Fruit fly (Drosophila melanogaster) whole organism, embryonic: ENCODE results near the gene CG13893.

Source experiments
- Atf3 ChIP-seq: fragments of 200-800 bp; sonication (Bioruptor generic); optimal IDR thresholded peaks from 3 replicates; lab custom pipeline; 2016; ENCODE audit warnings: missing biosample characterization, missing genetic modification characterization
- Bgb ChIP-seq: fragments of 200-800 bp; sonication (Bioruptor generic); IDR thresholded peaks from 2 replicates; pipeline ENCODE4 v1.3.6; 2022; ENCODE audit warnings: missing biosample characterization, missing genetic modification characterization; ENCODE audit not compliant: partially characterized antibody
- CG10654 ChIP-seq: fragments of 200-800 bp; sonication (Bioruptor generic); optimal IDR thresholded peaks from 2 replicates; lab custom pipeline; 2016; ENCODE audit warnings: missing biosample characterization, missing genetic modification characterization
- CG11398 ChIP-seq: fragments of 200-800 bp; sonication (Bioruptor generic); optimal IDR thresholded peaks from 2 replicates; lab custom pipeline; 2016; ENCODE audit warnings: missing biosample characterization, missing genetic modification characterization
- CG11695 ChIP-seq: fragments of 200-800 bp; sonication (Bioruptor generic); IDR thresholded peaks from 3 replicates; pipeline ENCODE4 v1.3.6; 2022; ENCODE audit warnings: missing biosample characterization, missing genetic modification characterization
- CG12155 ChIP-seq: fragments of 200-800 bp; sonication (Bioruptor generic); optimal IDR thresholded peaks from 3 replicates; lab custom pipeline; 2016; ENCODE audit warnings: missing biosample characterization, missing genetic modification characterization
- CG15011 ChIP-seq: fragments of 200-800 bp; sonication (Bioruptor generic); optimal IDR thresholded peaks from 3 replicates; lab custom pipeline; 2018; ENCODE audit warnings: missing biosample characterization, mild to moderate bottlenecking, missing genetic modification characterization
- CG15601 ChIP-seq: fragments of 200-800 bp; sonication (Bioruptor generic); optimal IDR thresholded peaks from 3 replicates; lab custom pipeline; 2019; ENCODE audit warnings: missing biosample characterization, mild to moderate bottlenecking, missing genetic modification characterization, moderate library complexity
- CG16863 ChIP-seq: fragments of 200-800 bp; sonication (Bioruptor generic); optimal IDR thresholded peaks from 3 replicates; lab custom pipeline; 2016; ENCODE audit warnings: missing biosample characterization, missing genetic modification characterization
- CG2116 ChIP-seq: fragments of 200-800 bp; sonication (Bioruptor generic); optimal IDR thresholded peaks from 3 replicates; lab custom pipeline; 2018; ENCODE audit warnings: missing biosample characterization, mild to moderate bottlenecking, missing genetic modification characterization
- CG3065 ChIP-seq: fragments of 200-800 bp; sonication (Bioruptor generic); optimal IDR thresholded peaks from 2 replicates; lab custom pipeline; 2016; ENCODE audit warnings: missing biosample characterization, missing genetic modification characterization
- CG32772 ChIP-seq: fragments of 200-800 bp; sonication (Bioruptor generic); IDR thresholded peaks from 2 replicates; pipeline ENCODE4 v1.3.6; 2022; ENCODE audit warnings: missing biosample characterization, missing genetic modification characterization
- CG33557 ChIP-seq: fragments of 200-800 bp; sonication (Bioruptor generic); optimal IDR thresholded peaks from 2 replicates; lab custom pipeline; 2019; ENCODE audit warnings: missing biosample characterization, mild to moderate bottlenecking, missing genetic modification characterization, moderate library complexity
- CG6765 ChIP-seq: fragments of 200-800 bp; sonication (Bioruptor generic); optimal IDR thresholded peaks from 3 replicates; lab custom pipeline; 2017; ENCODE audit warnings: missing biosample characterization, mild to moderate bottlenecking, missing genetic modification characterization
- CG6813 ChIP-seq: fragments of 200-800 bp; sonication (Bioruptor generic); optimal IDR thresholded peaks from 2 replicates; lab custom pipeline; 2017; ENCODE audit warnings: missing biosample characterization, missing genetic modification characterization, mild to moderate bottlenecking, moderate library complexity, missing genetic modification reagents
- CG7357 ChIP-seq: fragments of 200-800 bp; sonication (Bioruptor generic); IDR thresholded peaks from 3 replicates; pipeline ENCODE4 v1.3.6; 2022; ENCODE audit warnings: missing biosample characterization, missing genetic modification characterization
- CG7372 ChIP-seq: fragments of 200-800 bp; sonication (Bioruptor generic); IDR thresholded peaks from 2 replicates; pipeline ENCODE4 v1.3.6; 2022; ENCODE audit warnings: missing biosample characterization, missing genetic modification characterization
- CG7839 ChIP-seq: fragments of 200-800 bp; sonication (Bioruptor generic); optimal IDR thresholded peaks from 3 replicates; lab custom pipeline; 2018; ENCODE audit warnings: missing biosample characterization, mild to moderate bottlenecking, missing genetic modification characterization, moderate library complexity
- CG8388 ChIP-seq: fragments of 200-800 bp; sonication (Bioruptor generic); optimal IDR thresholded peaks from 2 replicates; lab custom pipeline; 2019; ENCODE audit warnings: missing biosample characterization, mild to moderate bottlenecking, missing genetic modification characterization, moderate library complexity
- CrebB ChIP-seq: fragments of 200-800 bp; sonication (Bioruptor generic); optimal IDR thresholded peaks from 3 replicates; lab custom pipeline; 2018; ENCODE audit warnings: missing biosample characterization, mild to moderate bottlenecking, missing genetic modification characterization
- D ChIP-seq, 2 experiments: fragments of 200-800 bp in 1 of 2; fragments of >200 bp in 1 of 2; sonication (Bioruptor generic) in 1 of 2; optimal IDR thresholded peaks; 2 replicates in 1 of 2; 3 replicates in 1 of 2; lab custom pipeline; 2017; ENCODE audit warnings: mild to moderate bottlenecking in 1 of 2, missing biosample characterization in 1 of 2, missing genetic modification characterization in 1 of 2, missing genetic modification reagents in 1 of 2
- D19B ChIP-seq: fragments of 200-800 bp; sonication (Bioruptor generic); optimal IDR thresholded peaks from 2 replicates; lab custom pipeline; 2017; ENCODE audit warnings: missing biosample characterization, mild to moderate bottlenecking, missing genetic modification characterization
- Doc2 ChIP-seq: fragments of 200-800 bp; sonication (Bioruptor generic); IDR thresholded peaks from 2 replicates; pipeline ENCODE4 v1.3.6; 2022; ENCODE audit warnings: missing biosample characterization, missing genetic modification characterization
- Doc3 ChIP-seq: fragments of 200-800 bp; sonication (Bioruptor generic); IDR thresholded peaks from 3 replicates; pipeline ENCODE4 v1.3.6; 2022; ENCODE audit warnings: missing biosample characterization, missing genetic modification characterization; ENCODE audit not compliant: partially characterized antibody
- Ets97D ChIP-seq: fragments of 200-800 bp; sonication (Bioruptor generic); optimal IDR thresholded peaks from 3 replicates; lab custom pipeline; 2016; ENCODE audit warnings: missing biosample characterization, missing genetic modification characterization
- HHEX ChIP-seq: fragments of 200-800 bp; sonication (Bioruptor generic); optimal IDR thresholded peaks from 3 replicates; lab custom pipeline; 2017; ENCODE audit warnings: missing biosample characterization, mild to moderate bottlenecking, missing genetic modification characterization, missing genetic modification reagents
- Hr3 ChIP-seq: fragments of 200-800 bp; sonication (Bioruptor generic); optimal IDR thresholded peaks from 3 replicates; lab custom pipeline; 2016; ENCODE audit warnings: missing biosample characterization, missing genetic modification characterization
- Hr39 ChIP-seq: fragments of >200 bp; optimal IDR thresholded peaks from 2 replicates; lab custom pipeline; 2017
- Neu2 ChIP-seq: fragments of 200-800 bp; sonication (Bioruptor generic); optimal IDR thresholded peaks from 3 replicates; lab custom pipeline; 2016; ENCODE audit warnings: missing biosample characterization, missing genetic modification characterization, borderline replicate concordance
- Nf-YC ChIP-seq: fragments of 200-800 bp; optimal IDR thresholded peaks from 3 replicates; lab custom pipeline; 2019; ENCODE audit warnings: missing biosample characterization, mild to moderate bottlenecking, missing genetic modification characterization, moderate library complexity
- Optix ChIP-seq: fragments of 200-800 bp; sonication (Bioruptor generic); IDR thresholded peaks from 3 replicates; pipeline ENCODE4 v1.3.6; 2022; ENCODE audit warnings: missing biosample characterization, missing genetic modification characterization
- Side ChIP-seq: fragments of 200-800 bp; sonication (Bioruptor generic); optimal IDR thresholded peaks from 2 replicates; lab custom pipeline; 2016; ENCODE audit warnings: missing biosample characterization, missing genetic modification characterization
- Sox102F ChIP-seq: fragments of 200-800 bp; sonication (Bioruptor generic); optimal IDR thresholded peaks from 2 replicates; lab custom pipeline; 2018; ENCODE audit warnings: missing biosample characterization, mild to moderate bottlenecking, missing genetic modification characterization, moderate library complexity
- Spps ChIP-seq: fragments of 200-800 bp; sonication (Bioruptor generic); optimal IDR thresholded peaks from 2 replicates; lab custom pipeline; 2018; ENCODE audit warnings: missing biosample characterization, mild to moderate bottlenecking, missing genetic modification characterization
- abd-A ChIP-seq: fragments of 200-800 bp; sonication (Bioruptor generic); optimal IDR thresholded peaks from 3 replicates; lab custom pipeline; 2019; ENCODE audit warnings: missing biosample characterization, mild to moderate bottlenecking, missing genetic modification characterization, moderate library complexity
- ato ChIP-seq: fragments of 200-800 bp; sonication (Bioruptor generic); IDR thresholded peaks from 2 replicates; pipeline ENCODE4 v1.3.6; 2022; ENCODE audit warnings: missing biosample characterization, missing genetic modification characterization; ENCODE audit not compliant: partially characterized antibody
- bsh ChIP-seq, 2 experiments: fragments of 200-800 bp; sonication (Bioruptor generic); optimal IDR thresholded peaks; 2 replicates each; lab custom pipeline; 2017 to 2018; ENCODE audit warnings: mild to moderate bottlenecking in 2 of 2, missing biosample characterization in 2 of 2, missing genetic modification characterization in 2 of 2, moderate library complexity in 1 of 2
- corto ChIP-seq: fragments of 200-800 bp; sonication (Bioruptor generic); optimal IDR thresholded peaks from 2 replicates; lab custom pipeline; 2016; ENCODE audit warnings: missing biosample characterization, mild to moderate bottlenecking, missing genetic modification characterization, moderate library complexity
- crol ChIP-seq: fragments of 200-800 bp; sonication (Bioruptor generic); IDR thresholded peaks from 2 replicates; pipeline ENCODE4 v1.3.6; 2022; ENCODE audit warnings: missing biosample characterization, missing genetic modification characterization
- crp ChIP-seq, 2 experiments: fragments of 200-800 bp; sonication (Bioruptor generic); optimal IDR thresholded peaks; 2 replicates in 1 of 2; 3 replicates in 1 of 2; lab custom pipeline; 2017; ENCODE audit warnings: missing biosample characterization in 2 of 2, missing genetic modification characterization in 2 of 2, mild to moderate bottlenecking in 1 of 2, moderate library complexity in 1 of 2
- danr ChIP-seq: fragments of 200-800 bp; sonication (Bioruptor generic); IDR thresholded peaks from 2 replicates; pipeline ENCODE4 v1.3.6; 2022; ENCODE audit warnings: missing biosample characterization, missing genetic modification characterization
- emc ChIP-seq: fragments of 200-800 bp; sonication (Bioruptor generic); optimal IDR thresholded peaks from 2 replicates; lab custom pipeline; 2016; ENCODE audit warnings: missing biosample characterization, missing genetic modification characterization
- hb ChIP-seq: fragments of 200-800 bp; sonication (Bioruptor generic); IDR thresholded peaks from 3 replicates; pipeline ENCODE4 v1.3.6; 2022; ENCODE audit warnings: missing biosample characterization, missing genetic modification characterization; ENCODE audit not compliant: partially characterized antibody
- insv ChIP-seq, 2 experiments: fragments of 200-800 bp; sonication (Bioruptor generic); optimal IDR thresholded peaks; 3 replicates each; lab custom pipeline; 2016 to 2018; ENCODE audit warnings: missing biosample characterization in 2 of 2, missing genetic modification characterization in 2 of 2
- mirr ChIP-seq: fragments of 200-800 bp; sonication (Bioruptor generic); optimal IDR thresholded peaks from 3 replicates; lab custom pipeline; 2018; ENCODE audit warnings: missing biosample characterization, mild to moderate bottlenecking, missing genetic modification characterization
- oc ChIP-seq: fragments of 200-800 bp; sonication (Bioruptor generic); optimal IDR thresholded peaks from 2 replicates; lab custom pipeline; 2018; ENCODE audit warnings: missing biosample characterization, mild to moderate bottlenecking, missing genetic modification characterization, moderate library complexity
- pan ChIP-seq, 4 experiments: fragments of >200 bp in 3 of 4; fragments of 200-800 bp in 1 of 4; sonication (Bioruptor generic) in 1 of 4; optimal IDR thresholded peaks in 3 of 4; IDR thresholded peaks in 1 of 4; 2 replicates each; pipeline versions ENCODE4 v1.3.6 to Lab custom; 2017 to 2022; ENCODE audit warnings: missing biosample characterization in 2 of 4, missing genetic modification characterization in 2 of 4, mixed read lengths in 1 of 4
- sob ChIP-seq: fragments of 200-800 bp; sonication (Bioruptor generic); IDR thresholded peaks from 2 replicates; pipeline ENCODE4 v1.3.6; 2022; ENCODE audit warnings: missing biosample characterization, missing genetic modification characterization
- usp ChIP-seq: fragments of >200 bp; optimal IDR thresholded peaks from 2 replicates; lab custom pipeline; 2017; ENCODE audit warnings: missing biosample characterization, missing genetic modification characterization

The CG13893 gene

dm6 chr3L:629353-629915 is 25.6 kb upstream of the CG13893 start (continued):
- peak; percentile 43 for TF ChIP-seq CG15601 (tag; lab: Kevin White, UChicago)
- no peak for TF ChIP-seq D (optimal IDR thresholded peaks at IDR 0.05; lab: Kevin White, UChicago)
- TF ChIP-seq D (GFP tag; optimal IDR thresholded peaks at IDR 0.05; lab: Kevin White, UChicago) = no peak
- TF ChIP-seq Sox102F (GFP tag; lab: Kevin White, UChicago) = no peak
- peak; percentile 60; the same call in 1 of the 2 replicates for TF ChIP-seq CG32772 (GFP tag; lab: Robert Waterston, UW)
- no peak for TF ChIP-seq CG12155 (GFP tag; lab: Kevin White, UChicago)
- TF ChIP-seq Hr39 = no peak
- no peak for TF ChIP-seq Atf3 (GFP tag; lab: Kevin White, UChicago)
- peak; percentile 45 for TF ChIP-seq CrebB (tag; lab: Kevin White, UChicago)
- no peak for TF ChIP-seq D19B
- no peak for TF ChIP-seq Hr3 (GFP tag; lab: Kevin White, UChicago)
- no peak for TF ChIP-seq crp (GFP tag; optimal IDR thresholded peaks at IDR 0.05; lab: Kevin White, UChicago)
- TF ChIP-seq Bgb (GFP tag; lab: Robert Waterston, UW) = no peak
- TF ChIP-seq Side (GFP tag; lab: Kevin White, UChicago) = no peak
- no peak for TF ChIP-seq CG16863 (GFP tag; lab: Kevin White, UChicago)
- TF ChIP-seq CG6813 (GFP tag; lab: Kevin White, UChicago) = peak; percentile 34
- no peak for TF ChIP-seq CG3065 (GFP tag; lab: Kevin White, UChicago)
- peak; percentile 25 for TF ChIP-seq Nf-YC (tag; lab: Kevin White, UChicago)
- no peak for TF ChIP-seq ato (GFP tag; lab: Robert Waterston, UW)
- no peak for TF ChIP-seq CG7839 (tag; lab: Kevin White, UChicago)
- peak; percentile 64 for TF ChIP-seq CG6765
- TF ChIP-seq corto (GFP tag; lab: Kevin White, UChicago) = no peak
- no peak for TF ChIP-seq Doc2
- no peak for TF ChIP-seq CG7372
- TF ChIP-seq danr (GFP tag; lab: Robert Waterston, UW) = no peak
- TF ChIP-seq emc (GFP tag; lab: Kevin White, UChicago) = no peak
- no peak for TF ChIP-seq CG8388
- peak; percentile 58 for TF ChIP-seq abd-A
- peak; percentile 13 for TF ChIP-seq HHEX (GFP tag; lab: Kevin White, UChicago)
- peak; percentile 67 for TF ChIP-seq sob (GFP tag; lab: Robert Waterston, UW)
- TF ChIP-seq crol = peak; percentile 84
- no peak for TF ChIP-seq CG11398 (GFP tag; lab: Kevin White, UChicago)
- no peak for TF ChIP-seq Doc3 (GFP tag; lab: Robert Waterston, UW)
- no peak for TF ChIP-seq Ets97D (GFP tag; lab: Kevin White, UChicago)
- TF ChIP-seq CG10654 (GFP tag; lab: Kevin White, UChicago) = no peak
- 0 out of 3 replicates have a peak, but pooled peaks have one; percentile 5 for TF ChIP-seq CG11695
- TF ChIP-seq hb (GFP tag; lab: Robert Waterston, UW) = no peak
- TF ChIP-seq bsh (GFP tag; optimal IDR thresholded peaks at IDR 0.05; lab: Kevin White, UChicago) = no peak
- peak; percentile 19 for TF ChIP-seq CG33557 (GFP tag; lab: Kevin White, UChicago)
- no peak for TF ChIP-seq pan (optimal IDR thresholded peaks at IDR 0.05; lab: Kevin White, UChicago)
- no peak for TF ChIP-seq pan (GFP tag; optimal IDR thresholded peaks at IDR 0.05 in 1 of 2, IDR thresholded peaks at IDR 0.05 in 1 of 2)
- TF ChIP-seq Optix = no peak
- no peak for TF ChIP-seq CG7357 (GFP tag; lab: Robert Waterston, UW)
- TF ChIP-seq Neu2 (GFP tag; lab: Kevin White, UChicago) = no peak
- TF ChIP-seq Spps = no peak
- TF ChIP-seq usp (GFP tag; lab: Kevin White, UChicago) = no peak
- peak; percentile 90 for TF ChIP-seq mirr (GFP tag; lab: Kevin White, UChicago)
- TF ChIP-seq CG2116 (GFP tag; lab: Kevin White, UChicago) = no peak
- peak in 1 of 2 experiments; percentile 40 for TF ChIP-seq insv (GFP tag; optimal IDR thresholded peaks at IDR 0.05; lab: Kevin White, UChicago)
- TF ChIP-seq oc (tag; lab: Kevin White, UChicago) = no peak
- TF ChIP-seq CG15011 (GFP tag; lab: Kevin White, UChicago) = no peak
